Fruit fly (Drosophila melanogaster): ENCODE measurements around the gene CG6729.

The CG6729 gene

DNA sequence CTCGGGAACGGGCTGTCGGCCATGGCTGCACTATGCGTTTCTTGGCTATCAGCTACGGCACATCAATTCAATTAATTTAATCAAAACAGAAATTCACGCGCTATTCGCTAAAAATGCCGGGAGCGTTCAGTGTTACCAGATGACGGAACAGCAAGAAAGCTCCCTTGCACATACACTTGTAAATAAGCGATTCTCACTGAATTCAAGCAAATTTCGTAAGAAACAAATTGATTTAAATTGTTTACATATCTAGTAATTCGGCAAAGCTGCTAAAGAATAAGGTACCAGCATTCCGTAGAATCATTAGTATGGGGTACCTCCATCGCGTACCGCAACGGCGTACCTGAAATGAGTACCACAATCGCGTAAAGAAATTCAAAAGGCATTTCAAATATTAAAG, 7.8 kb downstream of the CG6729 start, which contains the start of gene Nup107 (continued):
- peak; percentile 25 for TF ChIP-seq CG10267 (tag; optimal IDR thresholded peaks at IDR 0.05)
- peak; percentile 8 for TF ChIP-seq unpg (GFP tag; optimal IDR thresholded peaks at IDR 0.05)
- peak; percentile 30 for TF ChIP-seq chn (GFP tag; optimal IDR thresholded peaks at IDR 0.05)
- TF ChIP-seq CG31224 (GFP tag; IDR thresholded peaks at IDR 0.05) = no peak
- TF ChIP-seq trem (tag; optimal IDR thresholded peaks at IDR 0.05) = peak; percentile 36
- TF ChIP-seq CG11456 (GFP tag; IDR thresholded peaks at IDR 0.05) = 0 out of 3 replicates have a peak, but pooled peaks have one; percentile 27
- peak; percentile 8 for TF ChIP-seq her (GFP tag; optimal IDR thresholded peaks at IDR 0.05)
- peak; percentile 45 for TF ChIP-seq mam (GFP tag; optimal IDR thresholded peaks at IDR 0.05)
- no peak for TF ChIP-seq run (tag; optimal IDR thresholded peaks at IDR 0.05)
- peak; percentile 34; the same call in 1 of the 2 replicates for TF ChIP-seq Rfx (GFP tag; IDR thresholded peaks at IDR 0.05)
- no peak for TF ChIP-seq CG8924 (tag; optimal IDR thresholded peaks at IDR 0.05)
- TF ChIP-seq Atf3 (GFP tag; optimal IDR thresholded peaks at IDR 0.05) = no peak
- TF ChIP-seq CG14441 (GFP tag; IDR thresholded peaks at IDR 0.05) = 0 out of 2 replicates have a peak, but pooled peaks have one; percentile 15
- TF ChIP-seq MESR4 (GFP tag; optimal IDR thresholded peaks at IDR 0.05) = peak; percentile 43
- TF ChIP-seq CG12155 (GFP tag; optimal IDR thresholded peaks at IDR 0.05) = peak; percentile 60
- TF ChIP-seq Camta (GFP tag; optimal IDR thresholded peaks at IDR 0.05) = no peak
- peak; percentile 39 for TF ChIP-seq zen (tag; optimal IDR thresholded peaks at IDR 0.05)
- peak; percentile 38 for TF ChIP-seq CG2120 (GFP tag; optimal IDR thresholded peaks at IDR 0.05)
- TF ChIP-seq gt (GFP tag; IDR thresholded peaks at IDR 0.05) = no peak
- TF ChIP-seq Hr3 (GFP tag; optimal IDR thresholded peaks at IDR 0.05) = no peak
- peak; percentile 16 for TF ChIP-seq maf-S (GFP tag; optimal IDR thresholded peaks at IDR 0.05)
- no peak for TF ChIP-seq repo (GFP tag; optimal IDR thresholded peaks at IDR 0.05)
- TF ChIP-seq vnd (GFP tag; IDR thresholded peaks at IDR 0.05; ENCODE audit: partially characterized antibody) = no peak
- peak; percentile 41 for TF ChIP-seq gro (GFP tag; optimal IDR thresholded peaks at IDR 0.05)
- TF ChIP-seq PHDP (tag; optimal IDR thresholded peaks at IDR 0.05) = peak; percentile 4
- TF ChIP-seq CG18599 (GFP tag; optimal IDR thresholded peaks at IDR 0.05) = no peak
- TF ChIP-seq row (GFP tag; IDR thresholded peaks at IDR 0.05) = peak; percentile 77
- TF ChIP-seq prd (optimal IDR thresholded peaks at IDR 0.05) = no peak
- TF ChIP-seq prd (GFP tag; IDR thresholded peaks at IDR 0.05) = peak; percentile 31; the same call in 1 of the 3 replicates
- peak; percentile 54 for TF ChIP-seq gem (tag; optimal IDR thresholded peaks at IDR 0.05)
- TF ChIP-seq H15 (GFP tag; IDR thresholded peaks at IDR 0.05) = no peak
- TF ChIP-seq gce (GFP tag; IDR thresholded peaks at IDR 0.05) = no peak
- TF ChIP-seq CG1603 (tag; optimal IDR thresholded peaks at IDR 0.05) = peak; percentile 81
- TF ChIP-seq Myb (GFP tag; optimal IDR thresholded peaks at IDR 0.05) = peak; percentile 18
- TF ChIP-seq CG17802 (tag; optimal IDR thresholded peaks at IDR 0.05) = peak; percentile 79
- peak in 1 of 2 experiments; percentile 34 for TF ChIP-seq chif (GFP tag; optimal IDR thresholded peaks at IDR 0.05)
- TF ChIP-seq CG12391 (tag; optimal IDR thresholded peaks at IDR 0.05) = peak; percentile 32
- peak; percentile 37 for TF ChIP-seq CG18764 (GFP tag; optimal IDR thresholded peaks at IDR 0.05)
- peak; percentile 29 for TF ChIP-seq NfI (GFP tag; optimal IDR thresholded peaks at IDR 0.05)
- TF ChIP-seq CG3847 (GFP tag; IDR thresholded peaks at IDR 0.05) = 0 out of 2 replicates have a peak, but pooled peaks have one; percentile 25
- no peak for TF ChIP-seq disco-r (GFP tag; optimal IDR thresholded peaks at IDR 0.05)
- peak; percentile 88 for TF ChIP-seq CG30020 (tag; optimal IDR thresholded peaks at IDR 0.05)
- TF ChIP-seq nom (GFP tag; optimal IDR thresholded peaks at IDR 0.05) = no peak
- TF ChIP-seq E2f2 (GFP tag; IDR thresholded peaks at IDR 0.05) = peak; percentile 73
- no peak for TF ChIP-seq CG9727 (GFP tag; optimal IDR thresholded peaks at IDR 0.05)
- no peak for TF ChIP-seq HLH3B (GFP tag; IDR thresholded peaks at IDR 0.05)
- TF ChIP-seq stwl (tag; optimal IDR thresholded peaks at IDR 0.05) = peak; percentile 29
- TF ChIP-seq Trl (optimal IDR thresholded peaks at IDR 0.05) = no peak
- peak; percentile 26 for TF ChIP-seq Trl (GFP tag; optimal IDR thresholded peaks at IDR 0.05)
- TF ChIP-seq lola (GFP tag; optimal IDR thresholded peaks at IDR 0.05) = peak in 1 of 3 experiments; percentile 2
- no peak for TF ChIP-seq odd (GFP tag; optimal IDR thresholded peaks at IDR 0.05)

All from whole organism, embryonic.